Fruit fly (Drosophila melanogaster) whole organism, embryonic: ENCODE measurements around the gene Kat60.

Experiments used
- BtbVII ChIP-seq: fragments of 200-800 bp; sonication (Bioruptor generic); optimal IDR thresholded peaks from 3 replicates; lab custom pipeline; 2017; ENCODE audit warnings: missing biosample characterization, mild to moderate bottlenecking, missing genetic modification characterization
- CG12104 ChIP-seq: fragments of 200-800 bp; sonication (Bioruptor generic); optimal IDR thresholded peaks from 3 replicates; lab custom pipeline; 2016; ENCODE audit warnings: missing biosample characterization, missing genetic modification characterization
- CG15479 ChIP-seq: fragments of 200-800 bp; sonication (Bioruptor generic); optimal IDR thresholded peaks from 3 replicates; lab custom pipeline; 2019; ENCODE audit warnings: missing biosample characterization, mild to moderate bottlenecking, missing genetic modification characterization, moderate library complexity
- CG18262 ChIP-seq: fragments of 200-800 bp; optimal IDR thresholded peaks from 3 replicates; lab custom pipeline; 2019; ENCODE audit warnings: missing biosample characterization, mild to moderate bottlenecking, missing genetic modification characterization, moderate library complexity
- CG2199 ChIP-seq: fragments of 200-800 bp; sonication (Bioruptor generic); IDR thresholded peaks from 3 replicates; pipeline ENCODE4 v1.3.6; 2022; ENCODE audit warnings: missing biosample characterization, missing genetic modification characterization
- CG3065 ChIP-seq: fragments of 200-800 bp; sonication (Bioruptor generic); optimal IDR thresholded peaks from 2 replicates; lab custom pipeline; 2016; ENCODE audit warnings: missing biosample characterization, missing genetic modification characterization
- CG3163 ChIP-seq: fragments of 200-800 bp; sonication (Bioruptor generic); optimal IDR thresholded peaks from 3 replicates; lab custom pipeline; 2016; ENCODE audit warnings: missing biosample characterization, missing genetic modification characterization
- CG34224 ChIP-seq: fragments of 200-800 bp; sonication (Bioruptor generic); IDR thresholded peaks from 3 replicates; pipeline ENCODE4 v1.3.6; 2022; ENCODE audit warnings: missing biosample characterization, missing genetic modification characterization; ENCODE audit not compliant: partially characterized antibody
- CG34376 ChIP-seq: fragments of 200-800 bp; sonication (Bioruptor generic); optimal IDR thresholded peaks from 2 replicates; lab custom pipeline; 2018; ENCODE audit warnings: missing biosample characterization, mild to moderate bottlenecking, missing genetic modification characterization
- D19B ChIP-seq: fragments of 200-800 bp; sonication (Bioruptor generic); optimal IDR thresholded peaks from 2 replicates; lab custom pipeline; 2017; ENCODE audit warnings: missing biosample characterization, mild to moderate bottlenecking, missing genetic modification characterization
- E2f2 ChIP-seq: fragments of 200-800 bp; sonication (Bioruptor generic); IDR thresholded peaks from 2 replicates; pipeline ENCODE4 v1.3.6; 2022; ENCODE audit warnings: missing biosample characterization, missing genetic modification characterization
- ERR ChIP-seq: fragments of 200-800 bp; sonication (Bioruptor generic); optimal IDR thresholded peaks from 2 replicates; lab custom pipeline; 2016; ENCODE audit warnings: missing biosample characterization, missing genetic modification characterization
- Elba2 ChIP-seq: fragments of 200-800 bp; sonication (Bioruptor generic); optimal IDR thresholded peaks from 3 replicates; lab custom pipeline; 2016; ENCODE audit warnings: missing biosample characterization, missing genetic modification characterization
- Ets65A ChIP-seq: fragments of 200-800 bp; sonication (Bioruptor generic); peaks from one replicate; lab custom pipeline; 2016; ENCODE audit warnings: missing biosample characterization, missing genetic modification characterization
- MESR4 ChIP-seq: fragments of 200-800 bp; sonication (Bioruptor generic); optimal IDR thresholded peaks from 2 replicates; lab custom pipeline; 2018; ENCODE audit warnings: missing biosample characterization, mild to moderate bottlenecking, missing genetic modification characterization, moderate library complexity
- Mad ChIP-seq: fragments of 200-800 bp; sonication (Bioruptor generic); optimal IDR thresholded peaks from 2 replicates; lab custom pipeline; 2016; ENCODE audit warnings: missing biosample characterization, missing genetic modification characterization
- Med ChIP-seq: fragments of 200-800 bp; sonication (Bioruptor generic); peaks from one replicate; lab custom pipeline; 2016; ENCODE audit warnings: missing biosample characterization, missing genetic modification characterization, mild to moderate bottlenecking, inconsistent platforms, moderate library complexity
- NK7.1 ChIP-seq: fragments of 200-800 bp; sonication (Bioruptor generic); optimal IDR thresholded peaks from 3 replicates; lab custom pipeline; 2016; ENCODE audit warnings: missing biosample characterization, missing genetic modification characterization
- Pdp1 ChIP-seq, 2 experiments: fragments of 200-800 bp; sonication (Bioruptor generic); optimal IDR thresholded peaks; 3 replicates each; lab custom pipeline; 2016; ENCODE audit warnings: missing biosample characterization in 2 of 2, missing genetic modification characterization in 2 of 2, mild to moderate bottlenecking in 1 of 2, moderate library complexity in 1 of 2
- Spps ChIP-seq: fragments of 200-800 bp; sonication (Bioruptor generic); optimal IDR thresholded peaks from 2 replicates; lab custom pipeline; 2018; ENCODE audit warnings: missing biosample characterization, mild to moderate bottlenecking, missing genetic modification characterization
- Trl ChIP-seq, 3 experiments: fragments of >200 bp in 2 of 3; fragments of 200-800 bp in 1 of 3; sonication (Bioruptor generic) in 1 of 3; optimal IDR thresholded peaks; 2 replicates in 1 of 3; 3 replicates in 2 of 3; lab custom pipeline; 2016 to 2017; ENCODE audit warnings: missing biosample characterization in 1 of 3, missing genetic modification characterization in 1 of 3
- Xrp1 ChIP-seq: fragments of 200-800 bp; sonication (Bioruptor generic); IDR thresholded peaks from 2 replicates; pipeline ENCODE4 v1.3.6; 2022; ENCODE audit warnings: missing biosample characterization, missing genetic modification characterization
- ara ChIP-seq: fragments of 200-800 bp; sonication (Bioruptor generic); IDR thresholded peaks from 2 replicates; pipeline ENCODE4 v1.3.6; 2022; ENCODE audit warnings: missing biosample characterization, missing genetic modification characterization
- ash1 ChIP-seq: fragments of 200-800 bp; sonication (Bioruptor generic); optimal IDR thresholded peaks from 2 replicates; lab custom pipeline; 2018; ENCODE audit warnings: missing biosample characterization, mild to moderate bottlenecking, missing genetic modification characterization
- az2 ChIP-seq: fragments of 200-800 bp; sonication (Bioruptor generic); optimal IDR thresholded peaks from 3 replicates; lab custom pipeline; 2016; ENCODE audit warnings: missing biosample characterization, missing genetic modification characterization
- caup ChIP-seq: fragments of 200-800 bp; sonication (Bioruptor generic); optimal IDR thresholded peaks from 3 replicates; lab custom pipeline; 2017; ENCODE audit warnings: missing biosample characterization, mild to moderate bottlenecking, missing genetic modification characterization, moderate library complexity; ENCODE audit not compliant: severe bottlenecking
- cg ChIP-seq: fragments of 200-800 bp; sonication (Bioruptor generic); optimal IDR thresholded peaks from 3 replicates; lab custom pipeline; 2019; ENCODE audit warnings: missing biosample characterization, mild to moderate bottlenecking, missing genetic modification characterization, moderate library complexity
- crol ChIP-seq: fragments of 200-800 bp; sonication (Bioruptor generic); IDR thresholded peaks from 2 replicates; pipeline ENCODE4 v1.3.6; 2022; ENCODE audit warnings: missing biosample characterization, missing genetic modification characterization
- ems ChIP-seq: fragments of 200-800 bp; sonication (Bioruptor generic); optimal IDR thresholded peaks from 3 replicates; lab custom pipeline; 2016; ENCODE audit warnings: missing biosample characterization, missing genetic modification characterization
- fu2 ChIP-seq: fragments of 200-800 bp; sonication (Bioruptor generic); optimal IDR thresholded peaks from 2 replicates; lab custom pipeline; 2016; ENCODE audit warnings: missing biosample characterization, missing genetic modification characterization
- grau ChIP-seq: fragments of 200-800 bp; optimal IDR thresholded peaks from 3 replicates; lab custom pipeline; 2019; ENCODE audit warnings: missing biosample characterization, mild to moderate bottlenecking, missing genetic modification characterization, moderate library complexity
- gt ChIP-seq: fragments of 200-800 bp; sonication (Bioruptor generic); IDR thresholded peaks from 2 replicates; pipeline ENCODE4 v1.3.6; 2022; ENCODE audit warnings: missing biosample characterization, missing genetic modification characterization
- klu ChIP-seq: fragments of 200-800 bp; sonication (Bioruptor generic); IDR thresholded peaks from 2 replicates; pipeline ENCODE4 v1.3.6; 2022; ENCODE audit warnings: missing biosample characterization, missing genetic modification characterization
- knrl ChIP-seq: fragments of 200-800 bp; sonication (Bioruptor generic); IDR thresholded peaks from 3 replicates; pipeline ENCODE4 v1.3.6; 2022; ENCODE audit warnings: missing biosample characterization, missing genetic modification characterization; ENCODE audit not compliant: partially characterized antibody
- p53 ChIP-seq: fragments of 200-800 bp; sonication (Bioruptor generic); optimal IDR thresholded peaks from 2 replicates; lab custom pipeline; 2016; ENCODE audit warnings: missing biosample characterization, missing genetic modification characterization
- run ChIP-seq: fragments of 200-800 bp; sonication (Bioruptor generic); optimal IDR thresholded peaks from 3 replicates; lab custom pipeline; 2018; ENCODE audit warnings: missing biosample characterization, mild to moderate bottlenecking, missing genetic modification characterization
- sd ChIP-seq: fragments of 200-800 bp; sonication (Bioruptor generic); optimal IDR thresholded peaks from 3 replicates; lab custom pipeline; 2018; ENCODE audit warnings: missing biosample characterization, mild to moderate bottlenecking, missing genetic modification characterization, moderate library complexity
- slbo ChIP-seq: fragments of 200-800 bp; sonication (Bioruptor generic); IDR thresholded peaks from 2 replicates; pipeline ENCODE4 v1.3.6; 2022; ENCODE audit warnings: missing biosample characterization, missing genetic modification characterization
- slou ChIP-seq: fragments of 200-800 bp; sonication (Bioruptor generic); optimal IDR thresholded peaks from 3 replicates; lab custom pipeline; 2016; ENCODE audit warnings: missing biosample characterization, missing genetic modification characterization
- slp2 ChIP-seq: fragments of 200-800 bp; sonication (Bioruptor generic); optimal IDR thresholded peaks from 2 replicates; lab custom pipeline; 2016; ENCODE audit warnings: missing biosample characterization, missing genetic modification characterization
- so ChIP-seq: fragments of 200-800 bp; sonication (Bioruptor generic); IDR thresholded peaks from 3 replicates; pipeline ENCODE4 v1.3.6; 2022; ENCODE audit warnings: missing biosample characterization, missing genetic modification characterization
- sqz ChIP-seq: fragments of 200-800 bp; sonication (Bioruptor generic); optimal IDR thresholded peaks from 3 replicates; lab custom pipeline; 2018; ENCODE audit warnings: missing biosample characterization, mild to moderate bottlenecking, missing genetic modification characterization

The Kat60 gene

dm6 chr3R:5263311-5264250, 31.6 kb upstream of the Kat60 start (continued):
- peak; percentile 72 for TF ChIP-seq run
- peak; percentile 92 for TF ChIP-seq CG18262 (tag; lab: Kevin White, UChicago)
- TF ChIP-seq so (GFP tag; lab: Robert Waterston, UW) = peak; percentile 88; the same call in 2 of the 3 replicates
- peak; percentile 71 for TF ChIP-seq az2 (GFP tag; lab: Kevin White, UChicago)
- TF ChIP-seq CG34224 (GFP tag; lab: Robert Waterston, UW) = peak; percentile 37; the same call in 1 of the 3 replicates
- peak; percentile 87 for TF ChIP-seq caup (GFP tag; lab: Kevin White, UChicago)
- TF ChIP-seq ems (GFP tag; lab: Kevin White, UChicago) = no peak
- TF ChIP-seq CG3163 (GFP tag; lab: Kevin White, UChicago) = no peak
- TF ChIP-seq slbo (GFP tag; lab: Robert Waterston, UW) = peak; percentile 76
- peak; percentile 91 for TF ChIP-seq grau (tag; lab: Kevin White, UChicago)
- TF ChIP-seq crol = peak; percentile 91

dm6 chr3R:5262592-5262991, 30.6 kb upstream of the Kat60 start, which contains the start of gene Tim17a2:
Tim17a2 (minus strand) TSS chr3R:5262692.
- no peak for TF ChIP-seq CG12104
- peak; percentile 63 for TF ChIP-seq CG15479 (GFP tag; lab: Kevin White, UChicago)
- no peak for TF ChIP-seq slp2
- no peak for TF ChIP-seq CG3065
- peak; percentile 7 for TF ChIP-seq Med (GFP tag; lab: Kevin White, UChicago)
- no peak for TF ChIP-seq knrl (GFP tag; lab: Robert Waterston, UW)

- TF ChIP-seq D19B (GFP tag; lab: Kevin White, UChicago) = no peak
- no peak for TF ChIP-seq klu (GFP tag; lab: Robert Waterston, UW)
- TF ChIP-seq so (GFP tag; lab: Robert Waterston, UW) = 0 out of 3 replicates have a peak, but pooled peaks have one; percentile 15
- peak in 1 of 2 experiments; percentile 5 for TF ChIP-seq Pdp1 (GFP tag; optimal IDR thresholded peaks at IDR 0.05; lab: Kevin White, UChicago)
- TF ChIP-seq CG2199 (GFP tag; lab: Robert Waterston, UW) = peak; percentile 41; the same call in 1 of the 3 replicates
- peak; percentile 19 for TF ChIP-seq Ets65A
- no peak for TF ChIP-seq CG34376 (GFP tag; lab: Kevin White, UChicago)
- no peak for TF ChIP-seq gt (GFP tag; lab: Robert Waterston, UW)
- 0 out of 2 replicates have a peak, but pooled peaks have one; percentile 6 for TF ChIP-seq Xrp1 (GFP tag; lab: Robert Waterston, UW)
- peak; percentile 5 for TF ChIP-seq sd (tag; lab: Kevin White, UChicago)
These were observed 30.1 kb upstream of the Kat60 start for dm6 chr3R:5261996-5262535.

- TF ChIP-seq Spps (tag; lab: Kevin White, UChicago) (no peak), ara (GFP tag; lab: Robert Waterston, UW) (no peak), Elba2 (GFP tag; lab: Kevin White, UChicago) (no peak), Med (GFP tag; lab: Kevin White, UChicago) (peak; percentile 40)
These were observed 29.3 kb upstream of the Kat60 start for dm6 chr3R:5261262-5261661.

- TF ChIP-seq p53 (GFP tag; lab: Kevin White, UChicago) = no peak
- TF ChIP-seq NK7.1 (GFP tag; lab: Kevin White, UChicago) = no peak
- TF ChIP-seq MESR4 = peak; percentile 69
- no peak for TF ChIP-seq slou (GFP tag; lab: Kevin White, UChicago)
- no peak for TF ChIP-seq E2f2 (GFP tag; lab: Robert Waterston, UW)
- TF ChIP-seq Mad = no peak
- TF ChIP-seq sqz (GFP tag; lab: Kevin White, UChicago) = peak; percentile 50
- TF ChIP-seq fu2 = no peak
- TF ChIP-seq BtbVII (GFP tag; lab: Kevin White, UChicago) = no peak
- peak in 1 of 2 experiments; percentile 18 for TF ChIP-seq Trl (optimal IDR thresholded peaks at IDR 0.05; lab: Kevin White, UChicago)
- no peak for TF ChIP-seq Trl (GFP tag; optimal IDR thresholded peaks at IDR 0.05; lab: Kevin White, UChicago)
- peak; percentile 83 for TF ChIP-seq cg (GFP tag; lab: Kevin White, UChicago)
- peak; percentile 11 for TF ChIP-seq ERR (GFP tag; lab: Kevin White, UChicago)
- no peak for TF ChIP-seq ash1
These were observed 25.1 kb upstream of the Kat60 start for dm6 chr3R:5257147-5257487.
